Fruit fly (Drosophila melanogaster): Measurements from ENCODE around the gene vn.

vn gene

dm6 chr3L:5820039-5820438 lies 25.4 kb downstream of the vn start (continued):
- TF ChIP-seq CG8944 (GFP tag; optimal IDR thresholded peaks at IDR 0.05) (no peak), CG3281 (GFP tag; optimal IDR thresholded peaks at IDR 0.05) (peak; percentile 29), Fer2 (tag; optimal IDR thresholded peaks at IDR 0.05) (no peak), sisA (GFP tag; IDR thresholded peaks at IDR 0.05) (no peak), CG9215 (GFP tag; IDR thresholded peaks at IDR 0.05) (no peak), ase (GFP tag; IDR thresholded peaks at IDR 0.05) (no peak), Dll (GFP tag; IDR thresholded peaks at IDR 0.05; ENCODE audit: partially characterized antibody) (no peak), CG17359 (tag; optimal IDR thresholded peaks at IDR 0.05) (peak; percentile 17), lilli (GFP tag; optimal IDR thresholded peaks at IDR 0.05) (peak; percentile 7), Xbp1 (GFP tag; optimal IDR thresholded peaks at IDR 0.05) (peak; percentile 28), Lpt (GFP tag; optimal IDR thresholded peaks at IDR 0.05) (no peak), Camta (GFP tag; optimal IDR thresholded peaks at IDR 0.05) (no peak), CG6813 (GFP tag; optimal IDR thresholded peaks at IDR 0.05) (no peak), kni (GFP tag; optimal IDR thresholded peaks at IDR 0.05) (no peak), Hmr (GFP tag; optimal IDR thresholded peaks at IDR 0.05) (no peak), CG4854 (GFP tag; optimal IDR thresholded peaks at IDR 0.05) (no peak), Gsc (GFP tag; IDR thresholded peaks at IDR 0.05) (no peak), unpg (GFP tag; optimal IDR thresholded peaks at IDR 0.05) (peak; percentile 7), bbx (GFP tag; IDR thresholded peaks at IDR 0.05; ENCODE audit: partially characterized antibody) (no peak), Meics (GFP tag; optimal IDR thresholded peaks at IDR 0.05) (peak; percentile 3), ERR (GFP tag; optimal IDR thresholded peaks at IDR 0.05) (no peak), Xrp1 (GFP tag; IDR thresholded peaks at IDR 0.05) (no peak; the same call in 1 of the 2 replicates), lmd (GFP tag; IDR thresholded peaks at IDR 0.05) (no peak), crc (GFP tag; optimal IDR thresholded peaks at IDR 0.05) (no peak), CG9817 (tag; optimal IDR thresholded peaks at IDR 0.05) (no peak), slbo (GFP tag; IDR thresholded peaks at IDR 0.05) (0 out of 2 replicates have a peak, but pooled peaks have one; percentile 33), sna (GFP tag; IDR thresholded peaks at IDR 0.05; ENCODE audit: partially characterized antibody) (no peak), ham (GFP tag; IDR thresholded peaks at IDR 0.05) (no peak), CG8388 (GFP tag; optimal IDR thresholded peaks at IDR 0.05) (no peak), nmo (GFP tag; optimal IDR thresholded peaks at IDR 0.05) (peak; percentile 10), CG7745 (tag; optimal IDR thresholded peaks at IDR 0.05) (no peak), CG3726 (GFP tag; IDR thresholded peaks at IDR 0.05) (no peak), NfI (GFP tag; optimal IDR thresholded peaks at IDR 0.05) (no peak), CG13624 (GFP tag; optimal IDR thresholded peaks at IDR 0.05) (no peak), Bteb2 (GFP tag; optimal IDR thresholded peaks at IDR 0.05) (no peak), Mrtf (GFP tag; IDR thresholded peaks at IDR 0.05) (no peak), gcm2 (GFP tag; optimal IDR thresholded peaks at IDR 0.05) (no peak), az2 (GFP tag; optimal IDR thresholded peaks at IDR 0.05) (no peak), tup (GFP tag; optimal IDR thresholded peaks at IDR 0.05) (no peak), CG10654 (GFP tag; optimal IDR thresholded peaks at IDR 0.05) (no peak), CG12104 (GFP tag; optimal IDR thresholded peaks at IDR 0.05) (no peak), peb (GFP tag; IDR thresholded peaks at IDR 0.05) (no peak), shn (GFP tag; optimal IDR thresholded peaks at IDR 0.05) (no peak), schlank (tag; optimal IDR thresholded peaks at IDR 0.05) (no peak), CG13894 (tag; optimal IDR thresholded peaks at IDR 0.05) (no peak), sob (GFP tag; IDR thresholded peaks at IDR 0.05) (no peak), CG17328 (GFP tag; IDR thresholded peaks at IDR 0.05) (peak; percentile 25; the same call in 1 of the 2 replicates), ATbp (GFP tag; optimal IDR thresholded peaks at IDR 0.05) (no peak), CG32532 (GFP tag; IDR thresholded peaks at IDR 0.05) (no peak), ind (GFP tag; optimal IDR thresholded peaks at IDR 0.05) (no peak), maf-S (GFP tag; optimal IDR thresholded peaks at IDR 0.05) (no peak), odd (GFP tag; optimal IDR thresholded peaks at IDR 0.05) (no peak)

Data from whole organism, embryonic.